Worm (Caenorhabditis elegans) whole organism, young adult: Measurements from ENCODE around the gene unc-78.

Experiments
- K11D2.4 ChIP-seq: fragments of 200-800 bp; sonication (Bioruptor generic); IDR thresholded peaks from 2 replicates; pipeline ENCODE4 v1.3.6; 2022; ENCODE audit warnings: missing genetic modification reagents, missing genetic modification characterization, missing compliant biosample characterization
- Y53F4B.3 ChIP-seq: fragments of 200-800 bp; sonication (Bioruptor generic); IDR thresholded peaks from 2 replicates; pipeline ENCODE4 v1.3.6; 2022; ENCODE audit warnings: missing genetic modification reagents, missing genetic modification characterization, missing compliant biosample characterization
- ccch-3 ChIP-seq: fragments of 200-800 bp; sonication (Bioruptor generic); optimal IDR thresholded peaks from 2 replicates; lab custom pipeline; 2018; ENCODE audit warnings: mild to moderate bottlenecking, missing genetic modification characterization, missing compliant biosample characterization
- ceh-58 ChIP-seq: fragments of 200-800 bp; sonication (Bioruptor generic); IDR thresholded peaks from 2 replicates; pipeline ENCODE4 v1.3.6; 2022; ENCODE audit warnings: missing genetic modification characterization, missing compliant biosample characterization
- ekl-4 ChIP-seq: fragments of 200-800 bp; sonication (Bioruptor generic); IDR thresholded peaks from 2 replicates; pipeline ENCODE4 v1.3.6; 2022; ENCODE audit warnings: missing genetic modification reagents, missing genetic modification characterization, missing compliant biosample characterization
- hlh-12 ChIP-seq: sonication (generic microtip); optimal IDR thresholded peaks from 2 replicates; lab custom pipeline; 2016; ENCODE audit warnings: missing genetic modification characterization, missing compliant biosample characterization
- hsf-1 ChIP-seq: fragments of 200-800 bp; sonication (Bioruptor generic); IDR thresholded peaks from 2 replicates; pipeline ENCODE4 v1.3.6; 2022; ENCODE audit warnings: missing genetic modification reagents, missing genetic modification characterization, missing compliant biosample characterization
- lin-40 ChIP-seq: sonication (generic microtip); optimal IDR thresholded peaks from 2 replicates; lab custom pipeline; 2016; ENCODE audit warnings: missing genetic modification characterization, mild to moderate bottlenecking, missing compliant biosample characterization, missing genotype, missing genetic modification reagents
- nhr-179 ChIP-seq: sonication (generic microtip); optimal IDR thresholded peaks from 2 replicates; lab custom pipeline; 2016; ENCODE audit warnings: mild to moderate bottlenecking, missing genetic modification characterization, missing compliant biosample characterization
- pha-4 ChIP-seq: fragments of 150-350 bp; sonication (generic microtip); optimal IDR thresholded peaks from 2 replicates; lab custom pipeline; 2014; ENCODE audit warnings: missing biosample characterization, missing genetic modification reagents, missing genetic modification characterization

DNA sequence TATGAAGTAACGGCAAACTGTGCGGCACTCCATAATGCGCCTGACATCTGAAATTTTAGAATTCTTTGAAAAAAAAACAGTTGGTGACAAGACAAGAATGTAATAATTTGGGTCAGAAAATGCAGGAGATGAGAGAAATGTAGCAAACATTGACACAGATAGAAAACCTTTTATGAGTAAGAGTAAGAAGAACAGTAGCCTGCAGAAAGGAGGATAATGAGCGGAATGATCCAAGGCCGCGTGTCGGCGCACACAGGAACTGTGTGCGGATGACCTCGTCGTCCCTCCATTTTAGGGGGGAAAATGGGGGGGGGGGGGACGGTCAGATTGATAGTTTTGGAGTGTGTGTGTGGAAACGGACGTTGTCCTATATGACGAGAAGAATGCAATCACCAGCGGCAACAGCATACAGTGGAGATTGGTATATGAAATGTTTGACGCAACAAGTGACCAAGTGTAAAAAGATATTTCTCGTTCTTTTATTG is 3.3 kb upstream of the unc-78 start, which contains the start of gene dhs-27:
- no peak for TF ChIP-seq Y53F4B.3 (GFP tag; lab: Robert Waterston, UW)
- no peak for TF ChIP-seq lin-40 (tag; lab: Kevin White, UChicago)
- TF ChIP-seq ekl-4 (GFP tag; lab: Robert Waterston, UW), result no peak
- TF ChIP-seq nhr-179 (tag; lab: Kevin White, UChicago), result no peak
- no peak for TF ChIP-seq ceh-58 (GFP tag; lab: Robert Waterston, UW)
- no peak for TF ChIP-seq K11D2.4
- no peak for TF ChIP-seq pha-4 (tag; lab: Kevin White, UChicago)
- no peak for TF ChIP-seq ccch-3 (GFP tag; lab: Kevin White, UChicago)
- no peak for TF ChIP-seq hsf-1 (GFP tag; lab: Robert Waterston, UW)
- no peak for TF ChIP-seq hlh-12
